Worm (Caenorhabditis elegans): ENCODE results near the gene F47B10.9.

ce11 chrX:10880509-10880908 lies 33.4 kb downstream of the F47B10.9 start, which contains the start of gene T21E8.4:
- TF ChIP-seq hmg-1.2 (GFP tag; IDR thresholded peaks at IDR 0.05) = no peak
- no peak for TF ChIP-seq dox-1 (GFP tag; IDR thresholded peaks at IDR 0.05)
- TF ChIP-seq Y53G8AR.9 (GFP tag; conservative IDR thresholded peaks at IDR 0.05) = no peak
- no peak for TF ChIP-seq unc-130 (GFP tag; optimal IDR thresholded peaks at IDR 0.05)
- TF ChIP-seq ets-4 (GFP tag; optimal IDR thresholded peaks at IDR 0.05) = no peak
- TF ChIP-seq dpff-1 (tag; optimal IDR thresholded peaks at IDR 0.05) = no peak
- no peak for TF ChIP-seq him-1 (tag; optimal IDR thresholded peaks at IDR 0.05)
- TF ChIP-seq F23B12.7 (tag; optimal IDR thresholded peaks at IDR 0.05; ENCODE audit: insufficient read depth) = no peak
- no peak for TF ChIP-seq lsl-1 (GFP tag; optimal IDR thresholded peaks at IDR 0.05)
- no peak for TF ChIP-seq ceh-40 (GFP tag; IDR thresholded peaks at IDR 0.05)
- no peak for TF ChIP-seq ama-1 (optimal IDR thresholded peaks at IDR 0.05)
- no peak for TF ChIP-seq ama-1 (GFP tag; optimal IDR thresholded peaks at IDR 0.05)
